Worm (Caenorhabditis elegans): ENCODE data around the gene pfn-3.

Gene pfn-3

ce11 chrX:1038347-1038746 lies 42.1 kb downstream of the pfn-3 start, which contains the start of gene F55A4.7:
F55A4.7 (minus strand) TSS chrX:1038447.
- TF ChIP-seq cog-1 (tag; optimal IDR thresholded peaks at IDR 0.05) (no peak), klf-2 (GFP tag; conservative IDR thresholded peaks at IDR 0.05) (no peak), ztf-29 (GFP tag; IDR thresholded peaks at IDR 0.05) (no peak), med-1 (GFP tag; optimal IDR thresholded peaks at IDR 0.05; ENCODE audit: insufficient read depth) (no peak)

DNA sequence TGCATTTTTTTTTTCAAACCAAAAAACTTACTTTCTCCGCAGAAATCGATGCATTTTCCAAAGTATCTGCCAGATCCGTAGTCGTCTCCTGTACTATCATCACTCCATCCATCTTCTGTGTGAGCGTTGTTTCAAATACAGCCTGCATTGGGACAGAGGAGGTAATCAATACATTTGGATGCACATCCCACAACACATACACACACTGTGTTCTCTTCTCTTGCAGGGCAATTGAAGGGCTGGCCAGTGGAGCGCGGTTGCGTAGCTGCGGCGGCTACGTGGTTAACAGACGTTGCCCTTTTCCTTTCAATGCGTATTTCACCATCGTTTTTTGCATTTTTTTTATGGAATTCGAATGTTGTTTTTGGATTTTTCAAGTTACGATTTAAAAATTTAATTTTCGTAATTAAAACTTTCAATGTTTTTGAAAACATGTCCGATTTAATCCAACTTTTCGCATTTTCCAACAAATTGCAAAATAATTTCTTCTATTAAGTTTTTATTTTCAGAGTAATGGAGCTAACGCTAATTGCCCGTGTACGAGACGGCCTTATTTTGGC lies 45.3 kb downstream of the pfn-3 start, which contains the start of the genes stau-1 and sec-22:
Gene stau-1 (minus strand): TSS at position 248 of the 560 bp plus-strand sequence.
Gene sec-22 (plus strand): TSS at position 510 of the 560 bp plus-strand sequence.
- TF ChIP-seq med-1 (GFP tag; optimal IDR thresholded peaks at IDR 0.05; ENCODE audit: insufficient read depth) = no peak
- TF ChIP-seq tab-1 (GFP tag; IDR thresholded peaks at IDR 0.05) = 0 out of 2 replicates have a peak, but pooled peaks have one; percentile 33
- TF ChIP-seq cog-1 (tag; optimal IDR thresholded peaks at IDR 0.05) = no peak
- no peak for TF ChIP-seq ztf-23 (GFP tag; IDR thresholded peaks at IDR 0.05)
- peak; percentile 39; the same call in 1 of the 2 replicates for TF ChIP-seq T22C8.4 (GFP tag; IDR thresholded peaks at IDR 0.05)
- TF ChIP-seq klf-2 (GFP tag; conservative IDR thresholded peaks at IDR 0.05) = no peak
- no peak for TF ChIP-seq ref-1 (GFP tag; conservative IDR thresholded peaks at IDR 0.05)
- no peak for TF ChIP-seq ztf-29 (GFP tag; IDR thresholded peaks at IDR 0.05)
- TF ChIP-seq flt-1 (GFP tag; IDR thresholded peaks at IDR 0.05) = 0 out of 2 replicates have a peak, but pooled peaks have one; percentile 37

DNA sequence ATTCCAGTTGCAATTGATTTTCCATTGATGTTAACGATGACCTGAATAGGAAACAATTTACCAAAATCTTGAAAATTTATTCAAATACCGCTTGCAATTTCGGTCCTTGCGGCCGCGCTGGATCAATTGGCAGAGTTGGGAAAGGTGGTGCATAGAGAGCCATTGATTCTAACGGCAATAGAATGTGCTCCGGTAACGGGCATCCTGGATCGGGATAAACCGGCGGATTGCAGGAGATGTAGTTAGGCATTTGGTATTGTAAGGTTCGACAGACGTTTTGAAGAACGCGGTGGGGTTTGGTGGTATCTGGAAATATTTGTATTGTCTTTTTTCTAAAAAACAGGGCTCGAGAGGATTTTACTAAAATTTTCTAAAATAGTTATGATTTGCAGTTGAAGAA lies 49.6 kb downstream of the pfn-3 start:
- TF ChIP-seq med-1 (GFP tag; optimal IDR thresholded peaks at IDR 0.05; ENCODE audit: insufficient read depth) = no peak
- TF ChIP-seq T22C8.4 (GFP tag; IDR thresholded peaks at IDR 0.05) = no peak
- no peak for TF ChIP-seq ztf-23 (GFP tag; IDR thresholded peaks at IDR 0.05)
- TF ChIP-seq cog-1 (tag; optimal IDR thresholded peaks at IDR 0.05) = no peak
- TF ChIP-seq flt-1 (GFP tag; IDR thresholded peaks at IDR 0.05) = no peak
- no peak for TF ChIP-seq klf-2 (GFP tag; conservative IDR thresholded peaks at IDR 0.05)
- no peak for TF ChIP-seq tab-1 (GFP tag; IDR thresholded peaks at IDR 0.05)
- TF ChIP-seq ref-1 (GFP tag; conservative IDR thresholded peaks at IDR 0.05) = no peak
- TF ChIP-seq ztf-29 (GFP tag; IDR thresholded peaks at IDR 0.05) = no peak
